Worm (Caenorhabditis elegans): ENCODE results near the gene ncs-7.

ncs-7 gene

ce11 chrX:17628345-17628744 lies 14.0 kb downstream of the ncs-7 start (continued):
- TF ChIP-seq nhr-41 (GFP tag; IDR thresholded peaks at IDR 0.05) (no peak), mxl-3 (GFP tag; optimal IDR thresholded peaks at IDR 0.05) (no peak), zip-2 (tag; optimal IDR thresholded peaks at IDR 0.05) (no peak), hlh-11 (tag; optimal IDR thresholded peaks at IDR 0.05) (peak; percentile 18), mdl-1 (tag; optimal IDR thresholded peaks at IDR 0.05) (peak in 1 of 2 experiments; percentile 42), set-16 (GFP tag; IDR thresholded peaks at IDR 0.05) (peak; percentile 63; the same call in 1 of the 2 replicates), hif-1 (tag; optimal IDR thresholded peaks at IDR 0.05) (peak; percentile 26 to 98), hmg-1.1 (GFP tag; IDR thresholded peaks at IDR 0.05) (peak; percentile 72), ceh-82 (tag; optimal IDR thresholded peaks at IDR 0.05) (no peak), sdz-12 (GFP tag; optimal IDR thresholded peaks at IDR 0.05) (no peak), spr-3 (GFP tag; optimal IDR thresholded peaks at IDR 0.05) (no peak), nhr-76 (tag; optimal IDR thresholded peaks at IDR 0.05) (no peak), lim-7 (GFP tag; IDR thresholded peaks at IDR 0.05) (no peak), fos-1 (tag; optimal IDR thresholded peaks at IDR 0.05) (no peak), dpl-1 (GFP tag; optimal IDR thresholded peaks at IDR 0.05) (no peak), nhr-28 (tag; optimal IDR thresholded peaks at IDR 0.05) (no peak), F44E2.7 (GFP tag; IDR thresholded peaks at IDR 0.05) (no peak), ztf-11 (tag; optimal IDR thresholded peaks at IDR 0.05) (no peak), nhr-11 (tag; optimal IDR thresholded peaks at IDR 0.05) (peak; percentile 13), F10B5.3 (tag; optimal IDR thresholded peaks at IDR 0.05) (no peak), snpc-1.2 (GFP tag; IDR thresholded peaks at IDR 0.05) (no peak), ceh-32 (tag; optimal IDR thresholded peaks at IDR 0.05; ENCODE audit: poor library complexity) (no peak), ZK337.2 (GFP tag; IDR thresholded peaks at IDR 0.05) (no peak), daf-12 (tag; optimal IDR thresholded peaks at IDR 0.05) (no peak), zfp-2 (tag; optimal IDR thresholded peaks at IDR 0.05) (no peak), F26F4.8 (GFP tag; conservative IDR thresholded peaks at IDR 0.05) (no peak), nhr-111 (GFP tag; optimal IDR thresholded peaks at IDR 0.05) (no peak), lin-15B (tag; optimal IDR thresholded peaks at IDR 0.05) (no peak), D1046.2 (GFP tag; IDR thresholded peaks at IDR 0.05) (no peak), lin-1 (GFP tag; IDR thresholded peaks at IDR 0.05) (no peak), ces-1 (GFP tag; optimal IDR thresholded peaks at IDR 0.05) (peak; percentile 3), aly-2 (tag; optimal IDR thresholded peaks at IDR 0.05) (no peak), lin-38 (GFP tag; IDR thresholded peaks at IDR 0.05) (no peak), nhr-10 (tag; optimal IDR thresholded peaks at IDR 0.05) (no peak), snpc-4 (tag; optimal IDR thresholded peaks at IDR 0.05) (no peak), fkh-10 (GFP tag; optimal IDR thresholded peaks at IDR 0.05) (peak; percentile 8), mes-2 (tag; optimal IDR thresholded peaks at IDR 0.05; ENCODE audit: poor library complexity, severe bottlenecking) (no peak), ctbp-1 (GFP tag; IDR thresholded peaks at IDR 0.05) (peak; percentile 66), tra-1 (GFP tag; IDR thresholded peaks at IDR 0.05) (no peak), daf-8 (GFP tag; IDR thresholded peaks at IDR 0.05) (no peak), mdt-29 (GFP tag; IDR thresholded peaks at IDR 0.05) (no peak), egl-43 (GFP tag; IDR thresholded peaks at IDR 0.05) (no peak), spr-1 (tag; optimal IDR thresholded peaks at IDR 0.05) (no peak)

- TF ChIP-seq lin-13 (GFP tag; optimal IDR thresholded peaks at IDR 0.05) (peak; percentile 64), mep-1 (tag; optimal IDR thresholded peaks at IDR 0.05) (peak; percentile 73), egl-43 (GFP tag; IDR thresholded peaks at IDR 0.05) (0 out of 2 replicates have a peak, but pooled peaks have one; percentile 64), F44E2.7 (GFP tag; IDR thresholded peaks at IDR 0.05) (no peak), ceh-20 (GFP tag; IDR thresholded peaks at IDR 0.05) (peak; percentile 51; the same call in 1 of the 2 replicates), nhr-48 (tag; optimal IDR thresholded peaks at IDR 0.05) (peak; percentile 89), spr-1 (tag; optimal IDR thresholded peaks at IDR 0.05) (peak; percentile 19), daf-16 (GFP tag; optimal IDR thresholded peaks at IDR 0.05) (peak in 1 of 2 experiments; percentile 50), daf-16 (tag; optimal IDR thresholded peaks at IDR 0.05) (peak; percentile 98), pha-4 (GFP tag; IDR thresholded peaks at IDR 0.05) (no peak), pha-4 (tag; optimal IDR thresholded peaks at IDR 0.05) (no peak), tra-1 (GFP tag; IDR thresholded peaks at IDR 0.05) (peak; percentile 80), fos-1 (tag; optimal IDR thresholded peaks at IDR 0.05) (no peak), hlh-11 (tag; optimal IDR thresholded peaks at IDR 0.05) (peak; percentile 96), nhr-41 (GFP tag; IDR thresholded peaks at IDR 0.05) (peak; percentile 76; the same call in 1 of the 2 replicates), cey-2 (tag; optimal IDR thresholded peaks at IDR 0.05; ENCODE audit: borderline replicate concordance, insufficient read depth) (no peak), ZK337.2 (GFP tag; IDR thresholded peaks at IDR 0.05) (no peak), egl-27 (tag; optimal IDR thresholded peaks at IDR 0.05) (no peak), ztf-11 (tag; optimal IDR thresholded peaks at IDR 0.05) (no peak)
Measured at ce11 chrX:17630888-17631287, 16.5 kb downstream of the ncs-7 start.
